Worm (Caenorhabditis elegans) whole organism, early embryonic: ENCODE results near the gene K08D8.4.

Source experiments
- B0310.2 ChIP-seq: sonication (generic microtip); optimal IDR thresholded peaks from 2 replicates; lab custom pipeline; 2016; ENCODE audit warnings: mild to moderate bottlenecking, missing genetic modification characterization, missing compliant biosample characterization
- F13C5.2 ChIP-seq: sonication (generic microtip); optimal IDR thresholded peaks from 2 replicates; lab custom pipeline; 2017; ENCODE audit warnings: mild to moderate bottlenecking, missing genetic modification characterization, inconsistent platforms, missing compliant biosample characterization
- aly-1 ChIP-seq: sonication (generic microtip); optimal IDR thresholded peaks from 2 replicates; lab custom pipeline; 2016; ENCODE audit warnings: missing genetic modification characterization, missing compliant biosample characterization
- ama-1 ChIP-seq: fragments of 150-350 bp; optimal IDR thresholded peaks from 2 replicates; lab custom pipeline; 2014
- ceh-13 ChIP-seq: fragments of 200-800 bp; sonication (Bioruptor generic); optimal IDR thresholded peaks from 2 replicates; lab custom pipeline; 2018; ENCODE audit warnings: mild to moderate bottlenecking, missing genetic modification characterization, missing compliant biosample characterization
- ceh-36 ChIP-seq: sonication (generic microtip); optimal IDR thresholded peaks from 2 replicates; lab custom pipeline; 2016; ENCODE audit warnings: missing genetic modification characterization, inconsistent platforms, missing compliant biosample characterization
- ets-7 ChIP-seq: sonication (generic microtip); optimal IDR thresholded peaks from 2 replicates; lab custom pipeline; 2016; ENCODE audit warnings: missing genotype, missing genetic modification characterization, missing compliant biosample characterization
- flt-1 ChIP-seq: fragments of 200-800 bp; sonication (Bioruptor generic); IDR thresholded peaks from 2 replicates; pipeline ENCODE4 v1.3.6; 2022; ENCODE audit warnings: missing genetic modification characterization, missing compliant biosample characterization
- hmbx-1 ChIP-seq: sonication (generic microtip); optimal IDR thresholded peaks from 2 replicates; lab custom pipeline; 2016; ENCODE audit warnings: mild to moderate bottlenecking, missing genetic modification characterization, missing compliant biosample characterization
- hmg-4 ChIP-seq: fragments of 200-800 bp; sonication (Bioruptor generic); optimal IDR thresholded peaks from 2 replicates; lab custom pipeline; 2018; ENCODE audit warnings: mild to moderate bottlenecking, missing genetic modification characterization, missing compliant biosample characterization
- hnd-1 ChIP-seq: sonication (generic microtip); optimal IDR thresholded peaks from 2 replicates; lab custom pipeline; 2016; ENCODE audit warnings: missing genetic modification characterization, missing compliant biosample characterization
- pes-1 ChIP-seq: fragments of 200-800 bp; sonication (Bioruptor generic); IDR thresholded peaks from 2 replicates; pipeline ENCODE4 v1.3.6; 2022; ENCODE audit warnings: missing genetic modification reagents, missing genetic modification characterization, missing compliant biosample characterization
- scrt-1 ChIP-seq: fragments of 200-800 bp; sonication (Bioruptor generic); IDR thresholded peaks from 2 replicates; pipeline ENCODE4 v1.3.6; 2022; ENCODE audit warnings: missing genetic modification characterization, missing compliant biosample characterization
- sea-1 ChIP-seq: fragments of 200-800 bp; sonication (Bioruptor generic); conservative IDR thresholded peaks from 2 replicates; pipeline ENCODE4 v1.3.6; 2022; ENCODE audit warnings: missing genetic modification characterization, missing compliant biosample characterization
- tbx-11 ChIP-seq: fragments of 200-800 bp; sonication (Bioruptor generic); IDR thresholded peaks from 2 replicates; pipeline ENCODE4 v1.3.6; 2022; ENCODE audit warnings: missing genetic modification characterization, missing compliant biosample characterization
- tbx-37 ChIP-seq: fragments of 200-800 bp; sonication (Bioruptor generic); conservative IDR thresholded peaks from 2 replicates; pipeline ENCODE4 v1.3.6; 2022; ENCODE audit warnings: missing genetic modification reagents, missing genetic modification characterization, missing compliant biosample characterization
- tra-4 ChIP-seq: sonication (generic microtip); optimal IDR thresholded peaks from 2 replicates; lab custom pipeline; 2017; ENCODE audit warnings: missing genetic modification characterization, missing compliant biosample characterization

Gene K08D8.4

DNA sequence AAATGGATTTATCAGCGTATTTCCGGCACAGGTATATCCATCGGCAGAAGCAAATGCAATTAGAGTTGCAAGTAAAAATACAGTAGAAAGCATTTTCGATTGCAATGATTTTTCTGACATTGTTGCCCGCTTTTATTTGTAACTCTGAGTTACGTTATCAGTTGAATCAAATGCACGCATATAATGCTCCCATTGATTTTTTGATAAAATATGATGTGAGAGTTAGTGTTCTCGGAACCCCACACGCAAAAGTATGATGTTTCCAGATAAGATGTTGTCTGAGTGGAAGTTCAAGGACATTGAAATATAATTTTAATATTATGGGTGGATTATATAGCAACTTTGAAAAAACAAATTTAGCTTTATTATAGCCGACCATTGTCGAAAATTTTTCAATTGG is 2.2 kb upstream of the K08D8.4 start, which contains the start of gene K08D8.5:
K08D8.5 (minus strand) TSS at position 140 of the 400 bp plus-strand sequence.
- TF ChIP-seq tra-4 (tag; lab: Kevin White, UChicago) = no peak
- no peak for TF ChIP-seq F13C5.2 (tag; lab: Kevin White, UChicago)
- TF ChIP-seq ama-1 (lab: Kevin White, UChicago) = no peak
- TF ChIP-seq hmg-4 (GFP tag; lab: Kevin White, UChicago) = no peak
- no peak for TF ChIP-seq tbx-11 (GFP tag; lab: Robert Waterston, UW)
- no peak for TF ChIP-seq pes-1 (GFP tag; lab: Robert Waterston, UW)
- TF ChIP-seq B0310.2 (tag; lab: Kevin White, UChicago) = no peak
- no peak for TF ChIP-seq aly-1 (tag; lab: Kevin White, UChicago)
- no peak for TF ChIP-seq scrt-1 (GFP tag; lab: Robert Waterston, UW)
- TF ChIP-seq tbx-37 (GFP tag; lab: Robert Waterston, UW) = no peak
- TF ChIP-seq ceh-13 (GFP tag; lab: Kevin White, UChicago) = no peak
- no peak for TF ChIP-seq sea-1 (GFP tag; lab: Robert Waterston, UW)
- TF ChIP-seq hnd-1 (tag; lab: Kevin White, UChicago) = no peak
- no peak for TF ChIP-seq hmbx-1 (tag; lab: Kevin White, UChicago)
- no peak for TF ChIP-seq ceh-36 (tag; lab: Kevin White, UChicago)
- TF ChIP-seq ets-7 = no peak
- TF ChIP-seq flt-1 (GFP tag; lab: Robert Waterston, UW) = no peak

DNA sequence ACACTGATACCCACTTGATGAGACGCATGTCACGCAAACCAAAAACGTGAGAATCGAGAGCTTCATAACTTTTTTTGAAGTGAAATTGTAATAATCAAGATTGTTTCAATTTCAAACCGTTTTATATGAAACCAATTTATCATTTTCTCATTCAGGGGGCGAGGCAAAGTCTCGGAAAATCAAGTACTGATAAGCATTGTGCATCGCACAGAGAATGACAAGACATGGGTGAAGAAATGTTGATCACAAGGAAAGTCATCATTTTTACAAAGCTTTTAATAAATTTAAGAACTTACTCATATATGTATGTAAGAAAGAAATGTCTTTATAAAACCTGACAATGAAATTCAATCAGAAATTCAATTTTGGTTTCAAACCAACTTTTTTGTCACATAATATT is 3.3 kb downstream of the K08D8.4 start, which contains the start of gene K08D8.3:
K08D8.3 (minus strand) TSS at position 131 of the 400 bp plus-strand sequence.
- TF ChIP-seq flt-1 (GFP tag; lab: Robert Waterston, UW) (no peak), tra-4 (tag; lab: Kevin White, UChicago) (no peak), tbx-11 (GFP tag; lab: Robert Waterston, UW) (no peak), pes-1 (GFP tag; lab: Robert Waterston, UW) (no peak), ceh-36 (tag; lab: Kevin White, UChicago) (no peak), B0310.2 (tag; lab: Kevin White, UChicago) (no peak)

DNA sequence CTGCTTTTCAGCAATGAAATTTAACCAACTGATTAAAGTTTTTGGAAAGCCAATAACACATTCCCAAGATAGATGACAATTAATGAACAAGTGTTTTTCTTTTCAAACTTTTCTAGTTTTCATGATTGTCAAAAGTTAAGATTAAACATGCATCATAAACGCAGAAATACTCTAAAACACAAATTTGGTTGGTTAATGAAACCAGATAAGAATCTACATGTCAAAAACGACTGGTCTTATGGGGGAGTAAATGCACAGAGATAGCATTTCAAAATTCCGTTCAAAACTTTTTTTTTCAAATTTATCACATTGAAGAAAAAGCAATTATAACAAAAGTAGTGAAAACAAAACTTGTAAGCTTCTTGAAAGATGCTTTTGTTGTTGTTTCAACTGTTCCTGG is 6.1 kb downstream of the K08D8.4 start:
- TF ChIP-seq pes-1 (GFP tag; lab: Robert Waterston, UW) (no peak), ets-7 (no peak), hmbx-1 (tag; lab: Kevin White, UChicago) (no peak), B0310.2 (tag; lab: Kevin White, UChicago) (no peak), ceh-36 (tag; lab: Kevin White, UChicago) (no peak), ceh-13 (GFP tag; lab: Kevin White, UChicago) (no peak), tbx-11 (GFP tag; lab: Robert Waterston, UW) (no peak), scrt-1 (GFP tag; lab: Robert Waterston, UW) (no peak), F13C5.2 (tag; lab: Kevin White, UChicago) (no peak), hmg-4 (GFP tag; lab: Kevin White, UChicago) (no peak), aly-1 (tag; lab: Kevin White, UChicago) (no peak), tbx-37 (GFP tag; lab: Robert Waterston, UW) (no peak), hnd-1 (tag; lab: Kevin White, UChicago) (no peak), flt-1 (GFP tag; lab: Robert Waterston, UW) (no peak), ama-1 (lab: Kevin White, UChicago) (no peak), tra-4 (tag; lab: Kevin White, UChicago) (no peak), sea-1 (GFP tag; lab: Robert Waterston, UW) (no peak)

DNA sequence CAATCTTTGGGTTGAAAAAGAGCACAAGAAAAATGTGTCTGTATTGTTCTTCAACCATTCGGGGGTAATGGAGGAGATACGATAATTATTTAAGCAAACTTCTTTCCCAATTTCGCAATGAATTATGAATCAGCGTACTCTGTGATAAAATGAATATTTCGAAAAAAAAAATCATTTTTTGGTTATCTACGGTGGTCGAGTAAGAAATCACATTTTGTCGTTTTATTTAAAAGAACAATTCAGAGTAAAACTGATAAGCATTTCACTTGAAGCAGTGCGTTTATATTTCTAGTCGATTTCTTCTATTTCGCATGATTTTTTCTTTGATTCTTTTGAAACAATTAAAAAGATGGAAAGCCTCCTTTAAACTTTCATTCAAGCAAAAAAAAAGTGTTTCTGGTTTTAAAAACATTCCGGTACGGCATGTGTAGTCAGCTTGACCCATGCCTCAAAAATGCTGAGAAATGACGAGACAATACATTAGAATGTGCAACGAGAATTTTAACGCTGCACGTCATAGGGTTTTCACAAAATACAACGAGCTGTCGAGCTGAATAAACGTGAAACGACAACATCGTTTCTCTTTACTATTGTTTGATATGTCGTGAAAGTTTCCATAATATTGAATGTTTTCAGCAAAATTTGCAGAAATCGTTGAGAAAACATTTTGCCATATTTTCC is 7.2 kb downstream of the K08D8.4 start, which contains the start of gene K08D8.2:
K08D8.2 (plus strand) TSS at position 631 of the 681 bp plus-strand sequence.
- TF ChIP-seq B0310.2 (tag; lab: Kevin White, UChicago) (no peak), tbx-11 (GFP tag; lab: Robert Waterston, UW) (no peak), tbx-37 (GFP tag; lab: Robert Waterston, UW) (no peak), sea-1 (GFP tag; lab: Robert Waterston, UW) (no peak), tra-4 (tag; lab: Kevin White, UChicago) (no peak), hnd-1 (tag; lab: Kevin White, UChicago) (no peak), scrt-1 (GFP tag; lab: Robert Waterston, UW) (no peak), ama-1 (lab: Kevin White, UChicago) (no peak), flt-1 (GFP tag; lab: Robert Waterston, UW) (no peak), ets-7 (no peak), ceh-13 (GFP tag; lab: Kevin White, UChicago) (no peak), pes-1 (GFP tag; lab: Robert Waterston, UW) (no peak), ceh-36 (tag; lab: Kevin White, UChicago) (no peak), hmbx-1 (tag; lab: Kevin White, UChicago) (no peak), F13C5.2 (tag; lab: Kevin White, UChicago) (no peak), hmg-4 (GFP tag; lab: Kevin White, UChicago) (no peak), aly-1 (tag; lab: Kevin White, UChicago) (no peak)

DNA sequence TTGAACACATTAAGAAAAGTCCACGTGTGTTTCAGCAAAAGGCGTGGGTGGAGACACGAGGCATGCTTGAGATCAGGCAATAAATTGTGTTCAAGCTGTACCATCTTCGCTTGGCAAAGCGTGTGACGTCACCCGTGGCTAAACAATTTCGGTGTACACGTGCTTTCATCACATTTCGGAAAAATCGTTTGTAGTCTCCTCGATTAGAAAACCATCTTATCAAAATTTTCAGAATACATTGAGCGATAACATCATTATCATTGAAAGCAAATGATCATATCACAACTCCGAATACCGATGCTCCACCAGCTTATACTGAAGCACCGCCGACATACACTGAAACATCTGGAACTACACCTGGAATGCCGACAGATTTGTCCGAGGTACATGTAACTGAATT is 8.2 kb downstream of the K08D8.4 start:
- TF ChIP-seq hmbx-1 (tag; lab: Kevin White, UChicago) (no peak), hmg-4 (GFP tag; lab: Kevin White, UChicago) (no peak), hnd-1 (tag; lab: Kevin White, UChicago) (no peak), aly-1 (tag; lab: Kevin White, UChicago) (no peak), ceh-36 (tag; lab: Kevin White, UChicago) (no peak), scrt-1 (GFP tag; lab: Robert Waterston, UW) (no peak), B0310.2 (tag; lab: Kevin White, UChicago) (no peak), ama-1 (lab: Kevin White, UChicago) (no peak), tra-4 (tag; lab: Kevin White, UChicago) (no peak), F13C5.2 (tag; lab: Kevin White, UChicago) (no peak), pes-1 (GFP tag; lab: Robert Waterston, UW) (no peak), ceh-13 (GFP tag; lab: Kevin White, UChicago) (no peak), flt-1 (GFP tag; lab: Robert Waterston, UW) (no peak), sea-1 (GFP tag; lab: Robert Waterston, UW) (no peak), tbx-37 (GFP tag; lab: Robert Waterston, UW) (no peak), tbx-11 (GFP tag; lab: Robert Waterston, UW) (no peak), ets-7 (no peak)
